Fruit fly (Drosophila melanogaster): ENCODE results near the gene Cyp4d1.
A peak's percentile ranks its signal among the peaks of the same experiment; 100 is the strongest.

The Cyp4d1 gene

dm6 chrX:2147475-2147874, 14.5 kb downstream of the Cyp4d1 start:
- no peak for TF ChIP-seq noc (tag; optimal IDR thresholded peaks at IDR 0.05)

- TF ChIP-seq noc (tag; optimal IDR thresholded peaks at IDR 0.05): no peak
Measured at dm6 chrX:2146574-2146973, 15.4 kb downstream of the Cyp4d1 start.

- peak; percentile 68 for TF ChIP-seq noc (tag; optimal IDR thresholded peaks at IDR 0.05)
Measured at dm6 chrX:2145690-2146470, 16.1 kb downstream of the Cyp4d1 start.

- TF ChIP-seq noc (tag; optimal IDR thresholded peaks at IDR 0.05): no peak
Measured at dm6 chrX:2145114-2145513, 16.9 kb downstream of the Cyp4d1 start, which contains the start of gene Pgd. TSS of gene Pgd (plus strand) at chrX:2145136.

dm6 chrX:2142935-2143312, 19.1 kb downstream of the Cyp4d1 start:
- TF ChIP-seq noc (tag; optimal IDR thresholded peaks at IDR 0.05): no peak

dm6 chrX:2142275-2142934, 19.6 kb downstream of the Cyp4d1 start:
- peak; percentile 8 for TF ChIP-seq noc (tag; optimal IDR thresholded peaks at IDR 0.05)

- TF ChIP-seq noc (tag; optimal IDR thresholded peaks at IDR 0.05): peak; percentile 82
Measured at dm6 chrX:2141854-2142216, 20.1 kb downstream of the Cyp4d1 start.

- no peak for TF ChIP-seq noc (tag; optimal IDR thresholded peaks at IDR 0.05)
Measured at dm6 chrX:2141159-2141853, 20.7 kb downstream of the Cyp4d1 start, which contains the start of gene D2hgdh. TSS of gene D2hgdh (plus strand) at chrX:2141489.

dm6 chrX:2140487-2140886, 21.5 kb downstream of the Cyp4d1 start:
- TF ChIP-seq noc (tag; optimal IDR thresholded peaks at IDR 0.05): no peak

dm6 chrX:2139610-2140009, 22.4 kb downstream of the Cyp4d1 start:
- no peak for TF ChIP-seq noc (tag; optimal IDR thresholded peaks at IDR 0.05)

dm6 chrX:2138417-2138816, 23.6 kb downstream of the Cyp4d1 start:
- TF ChIP-seq noc (tag; optimal IDR thresholded peaks at IDR 0.05): no peak

- no peak for TF ChIP-seq noc (tag; optimal IDR thresholded peaks at IDR 0.05)
Measured at dm6 chrX:2138342-2138416, 23.8 kb downstream of the Cyp4d1 start, which contains the start of gene ph-p. TSS of gene ph-p (minus strand) at chrX:2138371.

- peak; percentile 99 for TF ChIP-seq noc (tag; optimal IDR thresholded peaks at IDR 0.05)
Measured at dm6 chrX:2137587-2138341, 24.2 kb downstream of the Cyp4d1 start.

- peak; percentile 100 for TF ChIP-seq noc (tag; optimal IDR thresholded peaks at IDR 0.05)
Measured at dm6 chrX:2136831-2137452, 25.0 kb downstream of the Cyp4d1 start.

dm6 chrX:2135868-2136787, 25.9 kb downstream of the Cyp4d1 start:
- peak; percentile 66 for TF ChIP-seq noc (tag; optimal IDR thresholded peaks at IDR 0.05)
